Worm (Caenorhabditis elegans): Measurements from ENCODE around the gene irld-17.

The irld-17 gene

ce11 chrV:1627269-1627668, 4.5 kb upstream of the irld-17 start (continued):
- TF ChIP-seq aha-1 (tag; optimal IDR thresholded peaks at IDR 0.05) (no peak), unc-86 (tag; optimal IDR thresholded peaks at IDR 0.05) (no peak), ztf-4 (tag; optimal IDR thresholded peaks at IDR 0.05) (peak; percentile 53), fkh-8 (tag; optimal IDR thresholded peaks at IDR 0.05) (peak; percentile 30), snu-23 (GFP tag; optimal IDR thresholded peaks at IDR 0.05) (peak; percentile 54), isw-1 (GFP tag; IDR thresholded peaks at IDR 0.05) (no peak), xbp-1 (tag; optimal IDR thresholded peaks at IDR 0.05) (no peak), mef-2 (tag; optimal IDR thresholded peaks at IDR 0.05) (no peak), irx-1 (tag; optimal IDR thresholded peaks at IDR 0.05) (no peak)

DNA sequence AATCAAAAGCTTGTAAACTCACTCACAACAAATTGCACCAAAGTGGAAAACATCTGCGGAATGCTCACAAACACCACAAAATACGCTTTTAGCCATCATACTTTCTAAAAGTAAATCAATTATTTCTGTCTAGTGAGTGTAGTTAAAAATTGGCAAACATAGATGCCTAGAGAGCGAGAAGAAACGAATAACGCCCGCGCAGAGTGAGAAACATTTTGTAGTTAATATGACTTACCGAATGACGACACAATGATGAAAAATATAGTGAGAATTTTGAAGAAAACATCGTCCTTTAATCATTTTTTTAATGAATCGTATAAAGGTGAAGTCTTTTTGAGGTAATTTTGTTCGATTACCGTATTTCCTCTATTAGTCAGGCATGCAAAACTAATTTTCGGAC, 2.5 kb upstream of the irld-17 start, which contains the start of gene nhr-238:
TSS of gene nhr-238 (minus strand) at position 104 of the 400 bp plus-strand sequence.
- peak; percentile 29 for TF ChIP-seq snu-23 (GFP tag; optimal IDR thresholded peaks at IDR 0.05)
- TF ChIP-seq lin-35 (GFP tag; optimal IDR thresholded peaks at IDR 0.05): peak in 1 of 2 experiments; percentile 6
- TF ChIP-seq ceh-90 (tag; optimal IDR thresholded peaks at IDR 0.05): no peak
- peak; percentile 63 for TF ChIP-seq nhr-85 (tag)
- TF ChIP-seq blmp-1 (tag; optimal IDR thresholded peaks at IDR 0.05): peak; percentile 18
- TF ChIP-seq zip-4 (GFP tag; optimal IDR thresholded peaks at IDR 0.05): no peak
- TF ChIP-seq unc-130 (tag; optimal IDR thresholded peaks at IDR 0.05): no peak
- no peak for TF ChIP-seq C04F5.9 (tag; optimal IDR thresholded peaks at IDR 0.05)
- peak; percentile 31 for TF ChIP-seq nhr-71 (tag; optimal IDR thresholded peaks at IDR 0.05)
- peak; percentile 54 for TF ChIP-seq nhr-20 (tag; optimal IDR thresholded peaks at IDR 0.05)
- peak; percentile 96 for TF ChIP-seq nhr-77 (tag; optimal IDR thresholded peaks at IDR 0.05)

DNA sequence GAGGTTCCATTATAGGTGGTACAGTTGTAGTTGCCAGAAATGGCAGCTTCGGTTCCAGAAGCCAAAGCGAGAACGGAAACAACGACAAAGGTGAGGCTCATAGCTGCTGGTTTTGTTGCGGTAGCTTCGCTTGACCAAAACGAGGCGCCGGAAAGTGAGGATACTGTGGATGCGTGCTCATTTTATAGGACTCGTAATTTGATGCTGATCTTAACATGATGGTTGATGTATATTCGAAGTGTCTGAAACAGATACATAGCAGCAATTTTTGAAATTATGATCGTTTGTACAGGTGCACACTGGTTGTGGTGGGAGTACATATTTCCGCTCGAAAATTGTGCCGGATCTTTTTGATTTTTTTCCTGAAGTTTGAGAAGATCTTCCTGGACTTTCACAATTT, 669 bp upstream of the irld-17 start, which contains the start of gene Y46H3D.8:
TSS of gene Y46H3D.8 (minus strand) at position 101 of the 400 bp plus-strand sequence.
- no peak for TF ChIP-seq skn-1 (tag; optimal IDR thresholded peaks at IDR 0.05)
- TF ChIP-seq F16B12.6 (tag; optimal IDR thresholded peaks at IDR 0.05): no peak
- no peak for TF ChIP-seq fkh-8 (tag; optimal IDR thresholded peaks at IDR 0.05)
- no peak for TF ChIP-seq unc-30 (tag; optimal IDR thresholded peaks at IDR 0.05)
- TF ChIP-seq jun-1 (tag; optimal IDR thresholded peaks at IDR 0.05): no peak

DNA sequence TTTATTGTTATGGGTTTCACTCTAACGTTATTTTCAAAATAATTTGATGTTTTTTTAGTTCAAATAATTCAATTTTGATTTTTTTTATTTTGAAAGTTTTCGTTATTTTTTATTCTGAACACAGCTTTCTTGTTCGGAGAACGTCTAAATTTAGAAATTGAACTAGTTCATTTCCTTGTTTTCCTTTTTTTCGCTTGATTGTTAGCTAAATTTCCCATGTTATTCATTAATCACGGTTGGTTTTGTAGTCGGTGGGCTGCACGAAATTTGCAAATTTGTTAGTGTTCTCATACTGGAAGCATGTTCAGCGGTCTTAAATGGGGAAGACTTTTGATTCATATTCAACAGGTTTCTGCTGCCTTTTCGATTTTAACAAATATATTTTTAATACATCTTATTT, 4.0 kb downstream of the irld-17 start, which contains the start of gene str-222:
TSS of gene str-222 (plus strand) at position 301 of the 400 bp plus-strand sequence.
- no peak for TF ChIP-seq efl-3 (GFP tag; optimal IDR thresholded peaks at IDR 0.05)
- TF ChIP-seq egl-27 (tag; optimal IDR thresholded peaks at IDR 0.05): no peak
- no peak for TF ChIP-seq isw-1 (GFP tag; IDR thresholded peaks at IDR 0.05)
- no peak for TF ChIP-seq elt-3 (tag; optimal IDR thresholded peaks at IDR 0.05)
- TF ChIP-seq elt-2 (tag; optimal IDR thresholded peaks at IDR 0.05): no peak
- no peak for TF ChIP-seq unc-62 (GFP tag; optimal IDR thresholded peaks at IDR 0.05)
- no peak for TF ChIP-seq nhr-85 (tag)

DNA sequence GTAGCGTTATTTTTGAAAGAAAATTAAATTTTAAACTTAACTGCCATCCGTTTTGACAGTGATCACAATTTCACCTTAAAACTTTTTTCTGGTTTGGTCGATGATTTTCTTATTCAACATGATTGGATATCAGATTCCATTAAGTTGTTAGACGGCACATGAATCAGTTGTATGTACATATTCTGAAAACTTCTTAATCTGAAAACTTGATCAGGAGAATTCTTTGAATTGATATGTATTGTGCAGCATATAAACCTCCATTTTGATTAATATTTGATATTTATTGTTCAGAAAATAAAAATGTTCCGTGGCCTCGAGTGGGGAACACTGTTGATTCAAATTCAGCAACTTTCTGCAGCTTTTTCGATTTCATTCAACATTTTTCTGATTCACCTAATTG, 8.2 kb downstream of the irld-17 start, which contains the start of gene str-221:
TSS of gene str-221 (plus strand) at position 301 of the 400 bp plus-strand sequence.
- no peak for TF ChIP-seq ceh-90 (tag; optimal IDR thresholded peaks at IDR 0.05)
- no peak for TF ChIP-seq pax-3 (tag; optimal IDR thresholded peaks at IDR 0.05)
- no peak for TF ChIP-seq C04F5.9 (tag; optimal IDR thresholded peaks at IDR 0.05)
- TF ChIP-seq nhr-12 (tag; optimal IDR thresholded peaks at IDR 0.05): no peak
- no peak for TF ChIP-seq hlh-4 (tag; optimal IDR thresholded peaks at IDR 0.05)
- TF ChIP-seq nhr-11 (tag; optimal IDR thresholded peaks at IDR 0.05): no peak
- no peak for TF ChIP-seq unc-130 (tag; optimal IDR thresholded peaks at IDR 0.05)
- no peak for TF ChIP-seq nhr-84 (tag; optimal IDR thresholded peaks at IDR 0.05)
- no peak for TF ChIP-seq zag-1 (tag; optimal IDR thresholded peaks at IDR 0.05)
- TF ChIP-seq swsn-7 (tag; optimal IDR thresholded peaks at IDR 0.05): no peak
- TF ChIP-seq lin-14 (GFP tag; optimal IDR thresholded peaks at IDR 0.05): no peak
- TF ChIP-seq nhr-237 (tag; optimal IDR thresholded peaks at IDR 0.05): no peak
